Worm (Caenorhabditis elegans): ENCODE data around the gene kel-8.

Gene kel-8

ce11 chrV:2652557-2653133 is 18.6 kb upstream of the kel-8 start, which contains the start of the genes W02H5.8 and angl-1:
Gene W02H5.8, minus strand, starts transcription at chrV:2652657.
Gene angl-1, plus strand, starts transcription at chrV:2653083.
- TF ChIP-seq unc-55 (GFP tag; optimal IDR thresholded peaks at IDR 0.05) (no peak), mdl-1 (tag; optimal IDR thresholded peaks at IDR 0.05) (no peak), nhr-77 (tag; optimal IDR thresholded peaks at IDR 0.05) (no peak), lsy-2 (tag; optimal IDR thresholded peaks at IDR 0.05) (no peak), F13H6.1 (tag; optimal IDR thresholded peaks at IDR 0.05) (no peak), peb-1 (tag; optimal IDR thresholded peaks at IDR 0.05) (no peak), nhr-237 (tag; optimal IDR thresholded peaks at IDR 0.05) (no peak), sem-4 (tag; optimal IDR thresholded peaks at IDR 0.05) (no peak), aly-2 (tag; optimal IDR thresholded peaks at IDR 0.05) (no peak)

ce11 chrV:2656159-2656558 is 15.1 kb upstream of the kel-8 start:
- TF ChIP-seq unc-62 (GFP tag; optimal IDR thresholded peaks at IDR 0.05) (no peak), skn-1 (tag; optimal IDR thresholded peaks at IDR 0.05) (no peak), fos-1 (tag; optimal IDR thresholded peaks at IDR 0.05) (no peak), unc-55 (GFP tag; optimal IDR thresholded peaks at IDR 0.05) (no peak), elt-1 (tag; optimal IDR thresholded peaks at IDR 0.05) (no peak), gmeb-1 (tag; optimal IDR thresholded peaks at IDR 0.05) (no peak), nhr-6 (tag; optimal IDR thresholded peaks at IDR 0.05) (no peak), ZK546.5 (tag; optimal IDR thresholded peaks at IDR 0.05) (no peak), ceh-82 (tag; optimal IDR thresholded peaks at IDR 0.05) (no peak), mbf-1 (tag; optimal IDR thresholded peaks at IDR 0.05) (no peak)

- peak; percentile 35 for TF ChIP-seq gmeb-1 (tag; optimal IDR thresholded peaks at IDR 0.05)
- no peak for TF ChIP-seq nhr-12 (tag; optimal IDR thresholded peaks at IDR 0.05)
- TF ChIP-seq ama-1 (optimal IDR thresholded peaks at IDR 0.05): no peak
- TF ChIP-seq unc-55 (GFP tag; optimal IDR thresholded peaks at IDR 0.05): peak; percentile 22
- TF ChIP-seq ceh-82 (tag; optimal IDR thresholded peaks at IDR 0.05): no peak
- TF ChIP-seq crh-2 (tag; optimal IDR thresholded peaks at IDR 0.05): peak; percentile 16
- peak; percentile 17 for TF ChIP-seq C34F6.9 (tag; optimal IDR thresholded peaks at IDR 0.05)
- no peak for TF ChIP-seq peb-1 (tag; optimal IDR thresholded peaks at IDR 0.05)
- TF ChIP-seq sma-3 (GFP tag; optimal IDR thresholded peaks at IDR 0.05): no peak
- no peak for TF ChIP-seq mdl-1 (tag; optimal IDR thresholded peaks at IDR 0.05)
- TF ChIP-seq elt-3 (tag; optimal IDR thresholded peaks at IDR 0.05): no peak
- TF ChIP-seq lsy-2 (tag; optimal IDR thresholded peaks at IDR 0.05): peak in 1 of 2 experiments; percentile 46
- no peak for TF ChIP-seq nhr-129 (tag; optimal IDR thresholded peaks at IDR 0.05)
Observed at ce11 chrV:2657682-2658081, 13.6 kb upstream of the kel-8 start.

- TF ChIP-seq nhr-25 (tag; optimal IDR thresholded peaks at IDR 0.05) (no peak), nhr-129 (tag; optimal IDR thresholded peaks at IDR 0.05) (no peak), egl-27 (tag; optimal IDR thresholded peaks at IDR 0.05) (no peak), ztf-11 (tag; optimal IDR thresholded peaks at IDR 0.05) (no peak), R02D3.7 (tag; optimal IDR thresholded peaks at IDR 0.05) (no peak), ztf-1 (GFP tag; conservative IDR thresholded peaks at IDR 0.05) (no peak), nhr-23 (tag; optimal IDR thresholded peaks at IDR 0.05) (no peak), Y55F3AM.14 (GFP tag; optimal IDR thresholded peaks at IDR 0.05) (no peak), lsy-2 (tag; optimal IDR thresholded peaks at IDR 0.05) (no peak), dmd-4 (tag; optimal IDR thresholded peaks at IDR 0.05) (no peak), snpc-4 (tag; optimal IDR thresholded peaks at IDR 0.05) (no peak), peb-1 (tag; optimal IDR thresholded peaks at IDR 0.05) (no peak), gmeb-1 (tag; optimal IDR thresholded peaks at IDR 0.05) (no peak), F13H6.1 (tag; optimal IDR thresholded peaks at IDR 0.05) (no peak), sma-3 (GFP tag; optimal IDR thresholded peaks at IDR 0.05) (no peak), ZK546.5 (tag; optimal IDR thresholded peaks at IDR 0.05) (no peak), fos-1 (tag; optimal IDR thresholded peaks at IDR 0.05) (no peak), mbf-1 (tag; optimal IDR thresholded peaks at IDR 0.05) (no peak)
Observed at ce11 chrV:2660457-2660856, 10.8 kb upstream of the kel-8 start.

ce11 chrV:2664525-2665053 is 6.7 kb upstream of the kel-8 start, which contains the start of gene ndx-2:
Gene ndx-2, minus strand, starts transcription at chrV:2665003.
- TF ChIP-seq elt-3 (tag; optimal IDR thresholded peaks at IDR 0.05): no peak
- TF ChIP-seq fos-1 (tag; optimal IDR thresholded peaks at IDR 0.05): peak; percentile 14
- no peak for TF ChIP-seq ama-1 (optimal IDR thresholded peaks at IDR 0.05)
- no peak for TF ChIP-seq nhr-237 (tag; optimal IDR thresholded peaks at IDR 0.05)
- TF ChIP-seq peb-1 (tag; optimal IDR thresholded peaks at IDR 0.05): no peak
- no peak for TF ChIP-seq lin-39 (tag; optimal IDR thresholded peaks at IDR 0.05)
- TF ChIP-seq C34F6.9 (tag; optimal IDR thresholded peaks at IDR 0.05): no peak
- TF ChIP-seq egl-27 (tag; optimal IDR thresholded peaks at IDR 0.05): no peak

All from whole organism, L2 larva.